Fruit fly (Drosophila melanogaster): ENCODE data around the gene CG12605.

Gene CG12605

DNA sequence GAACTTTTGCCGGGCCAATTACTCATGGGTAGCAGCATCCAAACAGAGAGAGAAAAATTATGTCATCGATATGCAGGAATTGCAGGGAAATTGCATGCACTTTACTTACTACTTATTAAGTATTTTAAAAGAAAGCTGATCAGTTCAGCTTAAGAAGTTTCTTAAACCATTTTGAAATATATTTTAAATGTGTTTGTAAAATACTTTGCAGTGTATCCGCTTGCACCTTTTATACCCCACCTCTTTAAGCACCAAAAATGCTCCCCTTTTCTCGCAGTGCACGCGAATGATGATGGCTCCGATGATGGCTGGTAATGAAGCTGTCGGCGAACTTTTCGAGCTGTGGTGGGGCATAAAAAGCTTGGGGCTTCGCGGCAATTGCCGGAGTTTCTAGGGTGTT is 12.1 kb downstream of the CG12605 start, which contains the start of gene CG14984:
TSS of gene CG14984 (minus strand) at position 83 of the 400 bp plus-strand sequence.
- peak; percentile 23 for TF ChIP-seq CG1792 (GFP tag; optimal IDR thresholded peaks at IDR 0.05)
- no peak for TF ChIP-seq CG12299 (tag; optimal IDR thresholded peaks at IDR 0.05)
- no peak for TF ChIP-seq CG11398 (GFP tag; optimal IDR thresholded peaks at IDR 0.05)
- TF ChIP-seq CG1233 (GFP tag; optimal IDR thresholded peaks at IDR 0.05): peak; percentile 18
- peak; percentile 27 for TF ChIP-seq CG33213 (GFP tag; optimal IDR thresholded peaks at IDR 0.05)
- peak; percentile 1 for TF ChIP-seq repo (GFP tag; optimal IDR thresholded peaks at IDR 0.05)
- no peak for TF ChIP-seq Lhr (GFP tag; optimal IDR thresholded peaks at IDR 0.05)
- no peak for TF ChIP-seq D19A (tag; optimal IDR thresholded peaks at IDR 0.05)
- no peak for TF ChIP-seq en (GFP tag; optimal IDR thresholded peaks at IDR 0.05)
- TF ChIP-seq tll (GFP tag; optimal IDR thresholded peaks at IDR 0.05): no peak
- TF ChIP-seq Adf1 (GFP tag; IDR thresholded peaks at IDR 0.05): no peak
- TF ChIP-seq CG16863 (GFP tag; optimal IDR thresholded peaks at IDR 0.05): no peak
- no peak for TF ChIP-seq salm (tag; optimal IDR thresholded peaks at IDR 0.05)
- TF ChIP-seq CG17829 (tag; optimal IDR thresholded peaks at IDR 0.05): no peak
- no peak for TF ChIP-seq CG10321 (GFP tag; IDR thresholded peaks at IDR 0.05)
- TF ChIP-seq kah (GFP tag; optimal IDR thresholded peaks at IDR 0.05): no peak
- no peak for TF ChIP-seq prd (optimal IDR thresholded peaks at IDR 0.05)
- peak; percentile 60; the same call in 2 of the 3 replicates for TF ChIP-seq prd (GFP tag; IDR thresholded peaks at IDR 0.05)
- TF ChIP-seq CG10147 (GFP tag; optimal IDR thresholded peaks at IDR 0.05): peak; percentile 75
- TF ChIP-seq CkIIα-i1 (GFP tag; IDR thresholded peaks at IDR 0.05): no peak
- no peak for TF ChIP-seq CG12071 (GFP tag; optimal IDR thresholded peaks at IDR 0.05)
- no peak for TF ChIP-seq CG17802 (tag; optimal IDR thresholded peaks at IDR 0.05)
- TF ChIP-seq Hmx (GFP tag; optimal IDR thresholded peaks at IDR 0.05): no peak
- TF ChIP-seq dati (GFP tag; IDR thresholded peaks at IDR 0.05): no peak
- TF ChIP-seq nerfin-1 (tag; optimal IDR thresholded peaks at IDR 0.05): no peak
- no peak for TF ChIP-seq Eip74EF (GFP tag; optimal IDR thresholded peaks at IDR 0.05)
- TF ChIP-seq CoRest (tag; optimal IDR thresholded peaks at IDR 0.05): peak; percentile 20
- no peak for TF ChIP-seq HLH4C (GFP tag; IDR thresholded peaks at IDR 0.05; ENCODE audit: partially characterized antibody)
- peak; percentile 28; the same call in 1 of the 3 replicates for TF ChIP-seq CG2889 (GFP tag; IDR thresholded peaks at IDR 0.05)
- TF ChIP-seq CG31388 (GFP tag; optimal IDR thresholded peaks at IDR 0.05): peak; percentile 4
- peak; percentile 45; the same call in 1 of the 2 replicates for TF ChIP-seq CG14014 (GFP tag; IDR thresholded peaks at IDR 0.05)
- TF ChIP-seq CG14441 (GFP tag; IDR thresholded peaks at IDR 0.05): 0 out of 2 replicates have a peak, but pooled peaks have one; percentile 16
- no peak for TF ChIP-seq Elba2 (GFP tag; optimal IDR thresholded peaks at IDR 0.05)
- no peak for TF ChIP-seq ab (GFP tag; optimal IDR thresholded peaks at IDR 0.05)
- TF ChIP-seq CG18011 (GFP tag; optimal IDR thresholded peaks at IDR 0.05): no peak
- TF ChIP-seq Hr51 (GFP tag; optimal IDR thresholded peaks at IDR 0.05): peak in 1 of 2 experiments; percentile 11
- TF ChIP-seq PHDP (tag; optimal IDR thresholded peaks at IDR 0.05): peak; percentile 31
- TF ChIP-seq Dip2 (GFP tag; IDR thresholded peaks at IDR 0.05): no peak
- TF ChIP-seq CG4360 (GFP tag; IDR thresholded peaks at IDR 0.05): no peak
- no peak for TF ChIP-seq Jarid2 (GFP tag; optimal IDR thresholded peaks at IDR 0.05)
- no peak for TF ChIP-seq trh (GFP tag; optimal IDR thresholded peaks at IDR 0.05)
- no peak; the same call in 1 of the 3 replicates for TF ChIP-seq CG17361 (GFP tag; IDR thresholded peaks at IDR 0.05)
- TF ChIP-seq Aef1 (GFP tag; IDR thresholded peaks at IDR 0.05): peak; percentile 65
- no peak for TF ChIP-seq zen (tag; optimal IDR thresholded peaks at IDR 0.05)
- no peak for TF ChIP-seq CG17568 (GFP tag; optimal IDR thresholded peaks at IDR 0.05)
- 0 out of 2 replicates have a peak, but pooled peaks have one; percentile 16 for TF ChIP-seq CG8765 (GFP tag; IDR thresholded peaks at IDR 0.05)
- TF ChIP-seq CG11247 (GFP tag; IDR thresholded peaks at IDR 0.05): 0 out of 2 replicates have a peak, but pooled peaks have one; percentile 23
- TF ChIP-seq CG31441 (GFP tag; IDR thresholded peaks at IDR 0.05): 0 out of 2 replicates have a peak, but pooled peaks have one; percentile 12
- TF ChIP-seq fru (optimal IDR thresholded peaks at IDR 0.05): no peak
- no peak for TF ChIP-seq Nf-YB (GFP tag; optimal IDR thresholded peaks at IDR 0.05)
- no peak for TF ChIP-seq CG12659 (GFP tag; optimal IDR thresholded peaks at IDR 0.05)
